Worm (Caenorhabditis elegans) whole organism, L4 larva: ENCODE measurements around the gene nuo-3.

Experiments used
- dpl-1 ChIP-seq: fragments of 150-350 bp; optimal IDR thresholded peaks from 2 replicates; lab custom pipeline; 2014; ENCODE audit warnings: missing biosample characterization, missing genetic modification reagents, missing genetic modification characterization
- hlh-30 ChIP-seq: sonication (generic microtip); optimal IDR thresholded peaks from 2 replicates; lab custom pipeline; 2017; ENCODE audit warnings: antibody characterized with exemption, mild to moderate bottlenecking, missing genetic modification characterization, missing compliant biosample characterization; ENCODE audit not compliant: insufficient read depth
- lim-7 ChIP-seq: fragments of 200-800 bp; sonication (Bioruptor generic); IDR thresholded peaks from 2 replicates; pipeline ENCODE4 v1.3.6; 2022; ENCODE audit warnings: missing genetic modification characterization, missing compliant biosample characterization
- lin-15B ChIP-seq: fragments of 150-350 bp; sonication (generic microtip); optimal IDR thresholded peaks from 3 replicates; lab custom pipeline; 2014; ENCODE audit warnings: missing biosample characterization, missing genetic modification characterization
- lin-38 ChIP-seq: fragments of 200-800 bp; sonication (Bioruptor generic); IDR thresholded peaks from 2 replicates; pipeline ENCODE4 v1.3.6; 2022; ENCODE audit warnings: missing genetic modification reagents, missing genetic modification characterization, missing compliant biosample characterization
- lsy-2 ChIP-seq, 2 experiments: fragments of 150-350 bp in 1 of 2; sonication (generic microtip) in 1 of 2; optimal IDR thresholded peaks; 2 replicates each; lab custom pipeline; 2014 to 2017; ENCODE audit warnings: missing biosample characterization in 2 of 2, missing genetic modification characterization in 2 of 2
- mep-1 ChIP-seq: fragments of 150-350 bp; sonication (generic microtip); optimal IDR thresholded peaks from 3 replicates; lab custom pipeline; 2014; ENCODE audit warnings: missing biosample characterization, missing genetic modification characterization
- nhr-237 ChIP-seq: sonication (generic microtip); optimal IDR thresholded peaks from 2 replicates; lab custom pipeline; 2017; ENCODE audit warnings: missing biosample characterization, missing genetic modification characterization
- nhr-25 ChIP-seq: sonication (generic microtip); optimal IDR thresholded peaks from 2 replicates; lab custom pipeline; 2017; ENCODE audit warnings: missing genetic modification characterization, mild to moderate bottlenecking, missing compliant biosample characterization, antibody characterized with exemption, moderate library complexity, borderline replicate concordance; ENCODE audit not compliant: insufficient read depth
- nhr-28 ChIP-seq: fragments of 150-350 bp; optimal IDR thresholded peaks from 2 replicates; lab custom pipeline; 2014; ENCODE audit warnings: missing biosample characterization, missing genetic modification characterization
- skn-1 ChIP-seq: fragments of 150-350 bp; optimal IDR thresholded peaks from 2 replicates; lab custom pipeline; 2014; ENCODE audit warnings: missing biosample characterization, missing genetic modification characterization
- snpc-4 ChIP-seq: fragments of 150-350 bp; optimal IDR thresholded peaks from 2 replicates; lab custom pipeline; 2014; ENCODE audit warnings: missing biosample characterization, missing genetic modification characterization
- unc-62 ChIP-seq, 3 experiments: fragments of 150-350 bp in 1 of 3; sonication (generic microtip); optimal IDR thresholded peaks in 2 of 3; peaks in 1 of 3; 1 replicate in 1 of 3; 2 replicates in 2 of 3; lab custom pipeline; 2014 to 2017; ENCODE audit warnings: missing biosample characterization in 3 of 3, missing genetic modification characterization in 3 of 3, missing genetic modification reagents in 3 of 3, missing genotype in 1 of 3
- ztf-11 ChIP-seq: fragments of 150-350 bp; optimal IDR thresholded peaks from 2 replicates; lab custom pipeline; 2014; ENCODE audit warnings: missing biosample characterization, missing genetic modification characterization

DNA sequence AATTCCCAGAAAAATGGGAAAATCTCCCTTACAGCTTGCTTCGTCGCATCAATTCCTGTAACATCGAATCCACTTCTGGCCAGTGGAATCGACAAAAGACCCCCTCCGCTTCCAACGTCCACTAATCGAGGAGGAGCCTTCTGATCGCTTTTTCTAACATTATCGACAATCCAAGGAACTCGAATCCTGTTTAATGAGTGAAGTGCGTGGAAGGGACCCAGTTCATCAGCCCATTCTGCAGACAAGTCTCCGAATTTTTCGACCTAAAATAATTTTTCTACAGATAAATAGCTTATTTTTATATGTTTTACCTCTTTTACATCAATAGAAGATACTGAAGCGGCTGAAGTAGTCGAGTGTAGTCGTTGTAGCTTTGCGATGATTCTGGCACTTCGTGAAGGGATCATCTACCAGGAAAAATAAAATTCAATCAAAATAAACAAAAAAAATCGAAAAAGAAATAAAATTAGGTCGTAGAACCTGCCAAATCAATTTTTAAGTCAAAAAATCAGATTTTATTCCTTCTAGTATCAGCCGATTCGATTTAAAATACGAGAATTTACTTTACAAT, 1.3 kb downstream of the nuo-3 start, which contains the start of gene coq-3:
- no peak for TF ChIP-seq nhr-237 (tag; lab: Kevin White, UChicago)
- TF ChIP-seq lsy-2 (tag; optimal IDR thresholded peaks at IDR 0.05; lab: Kevin White, UChicago): peak in 1 of 2 experiments; percentile 12
- TF ChIP-seq ztf-11: no peak
- TF ChIP-seq lim-7 (GFP tag; lab: Robert Waterston, UW): 0 out of 2 replicates have a peak, but pooled peaks have one; percentile 25
- no peak for TF ChIP-seq nhr-28 (tag; lab: Kevin White, UChicago)
- peak; percentile 23; the same call in 1 of the 2 replicates for TF ChIP-seq lin-38 (GFP tag; lab: Robert Waterston, UW)
- no peak for TF ChIP-seq snpc-4 (tag; lab: Kevin White, UChicago)
- TF ChIP-seq hlh-30 (tag; lab: Kevin White, UChicago): no peak
- TF ChIP-seq dpl-1 (GFP tag; lab: Kevin White, UChicago): no peak
- no peak for TF ChIP-seq lin-15B (tag; lab: Kevin White, UChicago)
- no peak for TF ChIP-seq nhr-25
- no peak for TF ChIP-seq skn-1
- no peak for TF ChIP-seq unc-62 (GFP tag; optimal IDR thresholded peaks at IDR 0.05 in 1 of 2; lab: Kevin White, UChicago)
- TF ChIP-seq unc-62 (tag; optimal IDR thresholded peaks at IDR 0.05; lab: Kevin White, UChicago): no peak
- no peak for TF ChIP-seq mep-1
